Fruit fly (Drosophila melanogaster) whole organism, embryonic: ENCODE data around the gene RpL8.

ENCODE experiments used
- CG18764 ChIP-seq: fragments of 200-800 bp; sonication (Bioruptor generic); optimal IDR thresholded peaks from 3 replicates; lab custom pipeline; 2016; ENCODE audit warnings: missing biosample characterization, missing genetic modification characterization
- CoRest ChIP-seq: fragments of 200-800 bp; sonication (Bioruptor generic); optimal IDR thresholded peaks from 3 replicates; lab custom pipeline; 2018; ENCODE audit warnings: missing biosample characterization, mild to moderate bottlenecking, missing genetic modification characterization, moderate library complexity
- HLHmδ ChIP-seq: fragments of 200-800 bp; sonication (Bioruptor generic); optimal IDR thresholded peaks from 2 replicates; lab custom pipeline; 2018; ENCODE audit warnings: missing biosample characterization, mild to moderate bottlenecking, missing genetic modification characterization, moderate library complexity
- Max ChIP-seq: fragments of 200-800 bp; sonication (Bioruptor generic); optimal IDR thresholded peaks from 2 replicates; lab custom pipeline; 2016; ENCODE audit warnings: missing biosample characterization, mild to moderate bottlenecking, missing genetic modification characterization
- Nf-YC ChIP-seq: fragments of 200-800 bp; optimal IDR thresholded peaks from 3 replicates; lab custom pipeline; 2019; ENCODE audit warnings: missing biosample characterization, mild to moderate bottlenecking, missing genetic modification characterization, moderate library complexity

DNA sequence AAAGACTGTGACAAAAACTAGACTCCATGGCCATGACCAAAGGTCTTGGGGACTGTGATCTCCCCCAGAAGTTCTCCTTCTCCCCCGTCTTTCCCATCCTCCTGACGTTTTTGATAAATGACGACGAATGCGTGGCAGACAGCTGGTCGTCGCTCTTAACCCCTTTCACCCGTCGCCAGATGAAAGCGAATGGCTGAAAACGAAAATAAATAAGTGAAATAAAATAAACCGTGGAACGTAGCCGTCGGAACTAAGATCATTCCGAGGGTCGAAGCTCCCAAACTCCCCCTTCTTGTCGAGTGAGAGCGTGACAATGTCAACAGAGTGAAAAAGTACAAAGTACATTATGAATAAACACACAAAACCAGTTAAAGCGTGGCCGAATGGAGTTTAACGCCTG lies 41.3 kb upstream of the RpL8 start:
- no peak for TF ChIP-seq CG18764 (GFP tag; lab: Kevin White, UChicago)
- no peak for TF ChIP-seq Nf-YC (tag; lab: Kevin White, UChicago)
- TF ChIP-seq HLHmδ (GFP tag; lab: Kevin White, UChicago) = no peak
- TF ChIP-seq CoRest = no peak
- no peak for TF ChIP-seq Max (GFP tag; lab: Kevin White, UChicago)
